Worm (Caenorhabditis elegans) whole organism, L2 larva: Measurements from ENCODE around the gene zfp-3.
A peak's percentile ranks its signal among the peaks of the same experiment; 100 is the strongest.

Experiments
- C34F6.9 ChIP-seq: fragments of 150-350 bp; optimal IDR thresholded peaks from 2 replicates; lab custom pipeline; 2014; ENCODE audit warnings: missing biosample characterization, missing genetic modification characterization
- F13H6.1 ChIP-seq: sonication (generic microtip); optimal IDR thresholded peaks from 2 replicates; lab custom pipeline; 2016; ENCODE audit warnings: missing genetic modification characterization, missing compliant biosample characterization
- alr-1 ChIP-seq: fragments of 150-350 bp; optimal IDR thresholded peaks from 2 replicates; lab custom pipeline; 2014; ENCODE audit warnings: missing biosample characterization, missing genetic modification characterization
- aly-2 ChIP-seq: fragments of 150-350 bp; optimal IDR thresholded peaks from 2 replicates; lab custom pipeline; 2014; ENCODE audit warnings: missing biosample characterization, missing genetic modification characterization
- ama-1 ChIP-seq: fragments of 150-350 bp; optimal IDR thresholded peaks from 2 replicates; lab custom pipeline; 2018; ENCODE audit warnings: inconsistent platforms
- blmp-1 ChIP-seq: sonication (generic microtip); optimal IDR thresholded peaks from 2 replicates; lab custom pipeline; 2017; ENCODE audit warnings: missing genetic modification characterization, mild to moderate bottlenecking, missing compliant biosample characterization, antibody characterized with exemption, moderate library complexity; ENCODE audit not compliant: insufficient read depth
- ceh-16 ChIP-seq: fragments of 150-350 bp; optimal IDR thresholded peaks from 2 replicates; lab custom pipeline; 2014; ENCODE audit warnings: missing biosample characterization, missing genetic modification characterization
- crh-2 ChIP-seq: sonication (generic microtip); optimal IDR thresholded peaks from 2 replicates; lab custom pipeline; 2017; ENCODE audit warnings: missing biosample characterization, missing genetic modification characterization
- egl-27 ChIP-seq: sonication (generic microtip); optimal IDR thresholded peaks from 3 replicates; lab custom pipeline; 2017; ENCODE audit warnings: missing biosample characterization, missing genetic modification reagents, missing genetic modification characterization
- elt-1 ChIP-seq: fragments of 150-350 bp; optimal IDR thresholded peaks from 2 replicates; lab custom pipeline; 2014; ENCODE audit warnings: missing biosample characterization, missing genetic modification characterization
- elt-3 ChIP-seq: sonication (generic microtip); optimal IDR thresholded peaks from 2 replicates; lab custom pipeline; 2017; ENCODE audit warnings: missing biosample characterization, missing genetic modification characterization
- fos-1 ChIP-seq: fragments of 150-350 bp; optimal IDR thresholded peaks from 2 replicates; lab custom pipeline; 2014; ENCODE audit warnings: missing biosample characterization, missing genetic modification characterization
- gmeb-1 ChIP-seq: fragments of 150-350 bp; optimal IDR thresholded peaks from 2 replicates; lab custom pipeline; 2014; ENCODE audit warnings: missing biosample characterization, missing genetic modification characterization
- lin-11 ChIP-seq: fragments of 150-350 bp; sonication (generic microtip); optimal IDR thresholded peaks from 2 replicates; lab custom pipeline; 2014; ENCODE audit warnings: missing biosample characterization, missing genetic modification characterization, inconsistent platforms, mixed read lengths
- lin-13 ChIP-seq: fragments of 150-350 bp; optimal IDR thresholded peaks from 2 replicates; lab custom pipeline; 2014; ENCODE audit warnings: missing biosample characterization, missing genetic modification reagents, missing genetic modification characterization
- lin-39 ChIP-seq: fragments of 150-350 bp; optimal IDR thresholded peaks from 2 replicates; lab custom pipeline; 2014; ENCODE audit warnings: missing biosample characterization, missing genetic modification reagents, missing genetic modification characterization
- lsy-2 ChIP-seq, 2 experiments: fragments of 150-350 bp in 1 of 2; sonication (generic microtip) in 1 of 2; optimal IDR thresholded peaks; 2 replicates each; lab custom pipeline; 2014 to 2017; ENCODE audit warnings: missing biosample characterization in 2 of 2, missing genetic modification characterization in 2 of 2
- mab-5 ChIP-seq: fragments of 150-350 bp; optimal IDR thresholded peaks from 2 replicates; lab custom pipeline; 2014; ENCODE audit warnings: missing biosample characterization, missing genetic modification characterization
- mdl-1 ChIP-seq, 2 experiments: fragments of 150-350 bp in 1 of 2; sonication (generic microtip) in 1 of 2; optimal IDR thresholded peaks; 2 replicates each; lab custom pipeline; 2017; ENCODE audit warnings: missing biosample characterization in 2 of 2, missing genetic modification characterization in 2 of 2
- nhr-11 ChIP-seq: fragments of 150-350 bp; optimal IDR thresholded peaks from 2 replicates; lab custom pipeline; 2014; ENCODE audit warnings: missing biosample characterization, missing genetic modification characterization
- nhr-12 ChIP-seq: fragments of 150-350 bp; optimal IDR thresholded peaks from 2 replicates; lab custom pipeline; 2014; ENCODE audit warnings: missing biosample characterization, missing genetic modification characterization
- nhr-129 ChIP-seq: fragments of 150-350 bp; optimal IDR thresholded peaks from 2 replicates; lab custom pipeline; 2014; ENCODE audit warnings: missing biosample characterization, missing genetic modification characterization
- nhr-21 ChIP-seq: fragments of 150-350 bp; optimal IDR thresholded peaks from 2 replicates; lab custom pipeline; 2014; ENCODE audit warnings: missing biosample characterization, missing genetic modification characterization
- nhr-25 ChIP-seq: fragments of 150-350 bp; sonication (generic microtip); optimal IDR thresholded peaks from 3 replicates; lab custom pipeline; 2014; ENCODE audit warnings: missing biosample characterization, missing genetic modification characterization
- nhr-77 ChIP-seq: fragments of 150-350 bp; optimal IDR thresholded peaks from 2 replicates; lab custom pipeline; 2014; ENCODE audit warnings: missing biosample characterization, missing genetic modification characterization
- sem-4 ChIP-seq: fragments of 150-350 bp; optimal IDR thresholded peaks from 2 replicates; lab custom pipeline; 2014; ENCODE audit warnings: missing biosample characterization, missing genetic modification reagents, missing genetic modification characterization
- skn-1 ChIP-seq: sonication (generic microtip); optimal IDR thresholded peaks from 2 replicates; lab custom pipeline; 2017; ENCODE audit warnings: missing biosample characterization, missing genetic modification characterization
- sma-3 ChIP-seq: sonication (generic microtip); optimal IDR thresholded peaks from 2 replicates; lab custom pipeline; 2016; ENCODE audit warnings: missing genetic modification reagents, missing genetic modification characterization, missing compliant biosample characterization
- sma-9 ChIP-seq, 2 experiments: fragments of 150-350 bp in 1 of 2; sonication (generic microtip) in 1 of 2; optimal IDR thresholded peaks; 2 replicates each; lab custom pipeline; 2014 to 2016; ENCODE audit warnings: missing genetic modification characterization in 2 of 2, mild to moderate bottlenecking in 1 of 2, missing biosample characterization in 1 of 2, missing compliant biosample characterization in 1 of 2, missing genetic modification reagents in 1 of 2, moderate library complexity in 1 of 2
- snpc-4 ChIP-seq: fragments of 150-350 bp; optimal IDR thresholded peaks from 2 replicates; lab custom pipeline; 2014; ENCODE audit warnings: missing biosample characterization, missing genetic modification characterization
- unc-39 ChIP-seq: fragments of 150-350 bp; optimal IDR thresholded peaks from 2 replicates; lab custom pipeline; 2014; ENCODE audit warnings: missing biosample characterization, missing genetic modification characterization
- unc-55 ChIP-seq: fragments of 150-350 bp; sonication (generic microtip); optimal IDR thresholded peaks from 3 replicates; lab custom pipeline; 2014; ENCODE audit warnings: missing biosample characterization, missing genetic modification reagents, missing genetic modification characterization
- unc-62 ChIP-seq: fragments of 150-350 bp; optimal IDR thresholded peaks from 2 replicates; lab custom pipeline; 2014; ENCODE audit warnings: missing biosample characterization, missing genetic modification reagents, missing genetic modification characterization
- ztf-11 ChIP-seq: sonication (generic microtip); optimal IDR thresholded peaks from 2 replicates; lab custom pipeline; 2017; ENCODE audit warnings: missing biosample characterization, missing genetic modification characterization
- ztf-4 ChIP-seq: fragments of 150-350 bp; optimal IDR thresholded peaks from 2 replicates; lab custom pipeline; 2014; ENCODE audit warnings: missing biosample characterization, missing genetic modification characterization

Gene zfp-3

ce11 chrX:1453770-1454169 lies 7.3 kb upstream of the zfp-3 start, which contains the start of gene cebp-1 (continued):
- TF ChIP-seq lin-11 (no peak), ceh-16 (tag; lab: Kevin White, UChicago) (no peak), unc-62 (GFP tag; lab: Kevin White, UChicago) (no peak), unc-39 (tag; lab: Kevin White, UChicago) (no peak), nhr-77 (tag; lab: Kevin White, UChicago) (no peak), nhr-11 (tag; lab: Kevin White, UChicago) (no peak), gmeb-1 (no peak), nhr-25 (tag; lab: Kevin White, UChicago) (no peak), fos-1 (tag; lab: Kevin White, UChicago) (peak; percentile 89)

- TF ChIP-seq mab-5 (tag; lab: Kevin White, UChicago) (no peak), unc-39 (tag; lab: Kevin White, UChicago) (no peak), ztf-4 (tag; lab: Kevin White, UChicago) (peak; percentile 32), nhr-25 (tag; lab: Kevin White, UChicago) (no peak), ztf-11 (tag; lab: Kevin White, UChicago) (no peak), F13H6.1 (tag; lab: Kevin White, UChicago) (peak; percentile 20), ama-1 (lab: Kevin White, UChicago) (peak; percentile 83)
Measured at ce11 chrX:1451816-1452602, 5.6 kb upstream of the zfp-3 start.

DNA sequence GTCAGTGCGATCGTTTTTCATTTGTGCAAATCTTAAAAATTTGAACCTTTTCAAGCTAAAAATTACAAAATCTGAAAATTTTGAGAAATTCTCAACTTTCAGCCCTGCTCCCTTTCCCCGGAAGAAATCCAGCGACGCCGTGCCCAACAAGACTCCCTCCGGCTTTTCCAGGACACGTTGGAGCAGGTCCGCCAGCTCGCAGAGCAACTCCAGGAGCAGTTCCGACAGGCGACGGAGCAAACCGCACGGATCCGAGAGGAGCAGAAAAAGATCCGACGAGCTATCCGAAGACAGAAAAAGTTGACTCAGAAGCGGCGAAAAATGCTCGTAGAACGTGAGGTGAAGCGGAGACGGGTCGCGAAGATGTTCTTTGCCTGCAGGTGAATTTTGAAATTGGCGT lies 4.8 kb upstream of the zfp-3 start:
- TF ChIP-seq unc-55 (no peak), snpc-4 (no peak), aly-2 (tag; lab: Kevin White, UChicago) (no peak), crh-2 (tag; lab: Kevin White, UChicago) (no peak), mab-5 (tag; lab: Kevin White, UChicago) (no peak), unc-39 (tag; lab: Kevin White, UChicago) (no peak), ceh-16 (tag; lab: Kevin White, UChicago) (no peak), nhr-129 (no peak), elt-3 (tag; lab: Kevin White, UChicago) (no peak), ztf-11 (tag; lab: Kevin White, UChicago) (no peak), sem-4 (no peak), ztf-4 (tag; lab: Kevin White, UChicago) (no peak), nhr-21 (tag; lab: Kevin White, UChicago) (no peak), egl-27 (tag; lab: Kevin White, UChicago) (no peak), blmp-1 (tag; lab: Kevin White, UChicago) (no peak), skn-1 (tag; lab: Kevin White, UChicago) (no peak), nhr-77 (tag; lab: Kevin White, UChicago) (no peak), F13H6.1 (tag; lab: Kevin White, UChicago) (no peak)
- TF ChIP-seq, all 48 proteins: peak for 0

- TF ChIP-seq lin-13 (GFP tag; lab: Kevin White, UChicago) (peak; percentile 14), lsy-2 (tag; optimal IDR thresholded peaks at IDR 0.05; lab: Kevin White, UChicago) (peak in 1 of 2 experiments; percentile 51), nhr-12 (tag; lab: Kevin White, UChicago) (no peak), nhr-129 (peak; percentile 70), elt-1 (no peak), crh-2 (tag; lab: Kevin White, UChicago) (peak; percentile 51), nhr-25 (tag; lab: Kevin White, UChicago) (peak; percentile 38), unc-55 (peak; percentile 72), lin-11 (peak; percentile 41), fos-1 (tag; lab: Kevin White, UChicago) (peak; percentile 18), sma-3 (GFP tag; lab: Kevin White, UChicago) (peak; percentile 3), ztf-11 (tag; lab: Kevin White, UChicago) (no peak), elt-3 (tag; lab: Kevin White, UChicago) (no peak), nhr-11 (tag; lab: Kevin White, UChicago) (no peak), blmp-1 (tag; lab: Kevin White, UChicago) (no peak), C34F6.9 (peak; percentile 60), lin-39 (tag; lab: Kevin White, UChicago) (no peak), nhr-21 (tag; lab: Kevin White, UChicago) (no peak), aly-2 (tag; lab: Kevin White, UChicago) (no peak), alr-1 (tag; lab: Kevin White, UChicago) (no peak), F13H6.1 (tag; lab: Kevin White, UChicago) (peak; percentile 37), mdl-1 (tag; optimal IDR thresholded peaks at IDR 0.05; lab: Kevin White, UChicago) (peak in 1 of 2 experiments; percentile 22), ama-1 (lab: Kevin White, UChicago) (no peak), sma-9 (GFP tag; optimal IDR thresholded peaks at IDR 0.05; lab: Kevin White, UChicago) (peak; percentile 28), sma-9 (tag; optimal IDR thresholded peaks at IDR 0.05; lab: Kevin White, UChicago) (no peak)
- TF ChIP-seq, all 48 proteins: peak for 13
Measured at ce11 chrX:1450352-1450818, 3.9 kb upstream of the zfp-3 start, which contains the start of gene W05H7.1. Gene W05H7.1 (plus strand): TSS chrX:1450768.
